Fruit fly (Drosophila melanogaster): ENCODE measurements around the gene alpha-Est6.

- TF ChIP-seq Meics (GFP tag; optimal IDR thresholded peaks at IDR 0.05), result no peak
- TF ChIP-seq Drgx (GFP tag; IDR thresholded peaks at IDR 0.05), result no peak
- no peak for TF ChIP-seq al (GFP tag; IDR thresholded peaks at IDR 0.05)
Measured at dm6 chr3R:7491453-7491853, 37.1 kb downstream of the alpha-Est6 start.
